Fruit fly (Drosophila melanogaster): ENCODE measurements around the gene CG13622.

dm6 chr3R:24564799-24565344 lies 41.4 kb upstream of the CG13622 start:
- TF ChIP-seq D1 (tag; optimal IDR thresholded peaks at IDR 0.05) (no peak), Pif1A (GFP tag; optimal IDR thresholded peaks at IDR 0.05) (no peak), CG32121 (GFP tag; IDR thresholded peaks at IDR 0.05) (no peak), EcR (GFP tag; optimal IDR thresholded peaks at IDR 0.05) (no peak), CG8301 (tag; optimal IDR thresholded peaks at IDR 0.05) (no peak), CG12605 (GFP tag; IDR thresholded peaks at IDR 0.05) (no peak), CG8159 (tag; optimal IDR thresholded peaks at IDR 0.05) (no peak), CG4496 (GFP tag; IDR thresholded peaks at IDR 0.05) (no peak), Pif1B (GFP tag; optimal IDR thresholded peaks at IDR 0.05) (no peak), CG13204 (GFP tag; optimal IDR thresholded peaks at IDR 0.05) (no peak), Snoo (tag; optimal IDR thresholded peaks at IDR 0.05) (no peak), fd96Ca (GFP tag; IDR thresholded peaks at IDR 0.05) (no peak), Ets98B (GFP tag; IDR thresholded peaks at IDR 0.05) (no peak)

All from whole organism, pupa.